Fruit fly (Drosophila melanogaster) whole organism, embryonic: ENCODE data around the gene anchor.

Source experiments
- B-H2 ChIP-seq: fragments of 200-800 bp; sonication (Bioruptor generic); optimal IDR thresholded peaks from 2 replicates; lab custom pipeline; 2018; ENCODE audit warnings: missing biosample characterization, mild to moderate bottlenecking, missing genetic modification characterization
- BEAF-32 ChIP-seq: fragments of 200-800 bp; sonication (Bioruptor generic); optimal IDR thresholded peaks from 3 replicates; lab custom pipeline; 2017; ENCODE audit warnings: missing biosample characterization, missing genetic modification characterization, mild to moderate bottlenecking, moderate library complexity, missing genetic modification reagents
- CG10274 ChIP-seq: fragments of 200-800 bp; sonication (Bioruptor generic); optimal IDR thresholded peaks from 3 replicates; lab custom pipeline; 2017; ENCODE audit warnings: missing biosample characterization, mild to moderate bottlenecking, missing genetic modification characterization
- CG10321 ChIP-seq: fragments of 200-800 bp; sonication (Bioruptor generic); IDR thresholded peaks from 2 replicates; pipeline ENCODE4 v1.3.6; 2022; ENCODE audit warnings: missing biosample characterization, missing genetic modification characterization
- CG11560 ChIP-seq: fragments of 200-800 bp; sonication (Bioruptor generic); IDR thresholded peaks from 3 replicates; pipeline ENCODE4 v1.3.6; 2022; ENCODE audit warnings: missing biosample characterization, missing genetic modification characterization
- CG1233 ChIP-seq: fragments of 200-800 bp; sonication (Bioruptor generic); optimal IDR thresholded peaks from 4 replicates; lab custom pipeline; 2018; ENCODE audit warnings: missing biosample characterization, mild to moderate bottlenecking, missing genetic modification characterization
- CG12769 ChIP-seq: fragments of 200-800 bp; sonication (Bioruptor generic); optimal IDR thresholded peaks from 2 replicates; lab custom pipeline; 2019; ENCODE audit warnings: missing biosample characterization, mild to moderate bottlenecking, missing genetic modification characterization, moderate library complexity
- CG13287 ChIP-seq: fragments of 200-800 bp; sonication (Bioruptor generic); IDR thresholded peaks from 2 replicates; pipeline ENCODE4 v1.3.6; 2022; ENCODE audit warnings: missing biosample characterization, missing genetic modification characterization; ENCODE audit not compliant: partially characterized antibody
- CG15011 ChIP-seq: fragments of 200-800 bp; sonication (Bioruptor generic); optimal IDR thresholded peaks from 3 replicates; lab custom pipeline; 2018; ENCODE audit warnings: missing biosample characterization, mild to moderate bottlenecking, missing genetic modification characterization
- CG1792 ChIP-seq: fragments of 200-800 bp; sonication (Bioruptor generic); optimal IDR thresholded peaks from 2 replicates; lab custom pipeline; 2016; ENCODE audit warnings: missing biosample characterization, missing genetic modification characterization
- CG2120 ChIP-seq: fragments of 200-800 bp; sonication (Bioruptor generic); optimal IDR thresholded peaks from 3 replicates; lab custom pipeline; 2016; ENCODE audit warnings: missing biosample characterization, missing genetic modification characterization
- CG2712 ChIP-seq: fragments of 200-800 bp; optimal IDR thresholded peaks from 3 replicates; lab custom pipeline; 2019; ENCODE audit warnings: missing biosample characterization, mild to moderate bottlenecking, missing genetic modification characterization, moderate library complexity
- CG2875 ChIP-seq: fragments of 200-800 bp; sonication (Bioruptor generic); optimal IDR thresholded peaks from 2 replicates; lab custom pipeline; 2017; ENCODE audit warnings: missing biosample characterization, mild to moderate bottlenecking, missing genetic modification characterization, missing genetic modification reagents
- CG33557 ChIP-seq: fragments of 200-800 bp; sonication (Bioruptor generic); optimal IDR thresholded peaks from 2 replicates; lab custom pipeline; 2019; ENCODE audit warnings: missing biosample characterization, mild to moderate bottlenecking, missing genetic modification characterization, moderate library complexity
- CG3726 ChIP-seq: fragments of 200-800 bp; sonication (Bioruptor generic); IDR thresholded peaks from 3 replicates; pipeline ENCODE4, ENCODE4 v1.3.6; 2022; ENCODE audit warnings: missing biosample characterization, missing genetic modification characterization
- CG4707 ChIP-seq: fragments of 200-800 bp; sonication (Bioruptor generic); optimal IDR thresholded peaks from 2 replicates; lab custom pipeline; 2018; ENCODE audit warnings: missing biosample characterization, mild to moderate bottlenecking, missing genetic modification characterization, moderate library complexity
- CG6272 ChIP-seq: fragments of 200-800 bp; sonication (Bioruptor generic); IDR thresholded peaks from 2 replicates; pipeline ENCODE4 v1.3.6; 2022; ENCODE audit warnings: missing biosample characterization, missing genetic modification characterization
- CG6765 ChIP-seq: fragments of 200-800 bp; sonication (Bioruptor generic); optimal IDR thresholded peaks from 3 replicates; lab custom pipeline; 2017; ENCODE audit warnings: missing biosample characterization, mild to moderate bottlenecking, missing genetic modification characterization
- CHES-1-like ChIP-seq: fragments of 200-800 bp; sonication (Bioruptor generic); optimal IDR thresholded peaks from 2 replicates; lab custom pipeline; 2016; ENCODE audit warnings: missing biosample characterization, missing genetic modification characterization
- D19A ChIP-seq: fragments of 200-800 bp; optimal IDR thresholded peaks from 3 replicates; lab custom pipeline; 2019; ENCODE audit warnings: missing biosample characterization, mild to moderate bottlenecking, missing genetic modification characterization, moderate library complexity
- Dek ChIP-seq: fragments of 200-800 bp; sonication (Bioruptor generic); optimal IDR thresholded peaks from 3 replicates; lab custom pipeline; 2019; ENCODE audit warnings: missing biosample characterization, mild to moderate bottlenecking, missing genetic modification characterization, moderate library complexity
- E2f1 ChIP-seq: fragments of 200-800 bp; sonication (Bioruptor generic); IDR thresholded peaks from 2 replicates; pipeline ENCODE4 v1.3.6; 2022; ENCODE audit warnings: missing biosample characterization, missing genetic modification characterization
- Gsc ChIP-seq: fragments of 200-800 bp; sonication (Bioruptor generic); IDR thresholded peaks from 2 replicates; pipeline ENCODE4 v1.3.6; 2022; ENCODE audit warnings: missing biosample characterization, missing genetic modification characterization
- Hr3 ChIP-seq: fragments of 200-800 bp; sonication (Bioruptor generic); optimal IDR thresholded peaks from 3 replicates; lab custom pipeline; 2016; ENCODE audit warnings: missing biosample characterization, missing genetic modification characterization
- Lhr ChIP-seq: fragments of 200-800 bp; sonication (Bioruptor generic); optimal IDR thresholded peaks from 3 replicates; lab custom pipeline; 2017; ENCODE audit warnings: mild to moderate bottlenecking, missing biosample characterization, missing genetic modification reagents, missing genetic modification characterization
- Oli ChIP-seq: fragments of 200-800 bp; sonication (Bioruptor generic); optimal IDR thresholded peaks from 2 replicates; lab custom pipeline; 2018; ENCODE audit warnings: missing biosample characterization, mild to moderate bottlenecking, missing genetic modification characterization, moderate library complexity
- Pdp1 ChIP-seq, 2 experiments: fragments of 200-800 bp; sonication (Bioruptor generic); optimal IDR thresholded peaks; 3 replicates each; lab custom pipeline; 2016; ENCODE audit warnings: missing biosample characterization in 2 of 2, missing genetic modification characterization in 2 of 2, mild to moderate bottlenecking in 1 of 2, moderate library complexity in 1 of 2
- Rfx ChIP-seq: fragments of 200-800 bp; sonication (Bioruptor generic); IDR thresholded peaks from 2 replicates; pipeline ENCODE4 v1.3.6; 2022; ENCODE audit warnings: missing biosample characterization, missing genetic modification characterization
- TFAM ChIP-seq: fragments of 200-800 bp; sonication (Bioruptor generic); optimal IDR thresholded peaks from 2 replicates; lab custom pipeline; 2017; ENCODE audit warnings: missing biosample characterization, missing genetic modification characterization, inconsistent platforms
- az2 ChIP-seq: fragments of 200-800 bp; sonication (Bioruptor generic); optimal IDR thresholded peaks from 3 replicates; lab custom pipeline; 2016; ENCODE audit warnings: missing biosample characterization, missing genetic modification characterization
- bcd ChIP-seq: fragments of 200-800 bp; sonication (Bioruptor generic); optimal IDR thresholded peaks from 2 replicates; lab custom pipeline; 2017; ENCODE audit warnings: missing biosample characterization, mild to moderate bottlenecking, missing genetic modification characterization
- chinmo ChIP-seq: fragments of 200-800 bp; sonication (Bioruptor generic); IDR thresholded peaks from 4 replicates; pipeline ENCODE4 v1.3.6; 2022; ENCODE audit warnings: missing biosample characterization, missing genetic modification characterization; ENCODE audit not compliant: partially characterized antibody
- en ChIP-seq: fragments of 200-800 bp; sonication (Bioruptor generic); optimal IDR thresholded peaks from 2 replicates; lab custom pipeline; 2016; ENCODE audit warnings: missing biosample characterization, missing genetic modification characterization
- grn ChIP-seq: fragments of 200-800 bp; sonication (Bioruptor generic); optimal IDR thresholded peaks from 3 replicates; lab custom pipeline; 2017; ENCODE audit warnings: missing biosample characterization, missing genetic modification characterization
- gsb ChIP-seq: fragments of 200-800 bp; sonication (Bioruptor generic); IDR thresholded peaks from 2 replicates; pipeline ENCODE4 v1.3.6; 2022; ENCODE audit warnings: missing biosample characterization, missing genetic modification characterization
- gt ChIP-seq: fragments of 200-800 bp; sonication (Bioruptor generic); IDR thresholded peaks from 2 replicates; pipeline ENCODE4 v1.3.6; 2022; ENCODE audit warnings: missing biosample characterization, missing genetic modification characterization
- ind ChIP-seq: fragments of 200-800 bp; sonication (Bioruptor generic); optimal IDR thresholded peaks from 3 replicates; lab custom pipeline; 2016; ENCODE audit warnings: missing biosample characterization, missing genetic modification characterization
- lab ChIP-seq: fragments of 200-800 bp; sonication (Bioruptor generic); optimal IDR thresholded peaks from 3 replicates; lab custom pipeline; 2017; ENCODE audit warnings: missing biosample characterization, missing genetic modification characterization, mild to moderate bottlenecking, moderate library complexity, missing genetic modification reagents
- lmd ChIP-seq: fragments of 200-800 bp; sonication (Bioruptor generic); IDR thresholded peaks from 2 replicates; pipeline ENCODE4 v1.3.6; 2022; ENCODE audit warnings: missing biosample characterization, missing genetic modification characterization
- luna ChIP-seq: fragments of 200-800 bp; sonication (Bioruptor generic); optimal IDR thresholded peaks from 2 replicates; lab custom pipeline; 2016; ENCODE audit warnings: missing biosample characterization, missing genetic modification characterization
- mam ChIP-seq: fragments of 200-800 bp; sonication (Bioruptor generic); optimal IDR thresholded peaks from 3 replicates; lab custom pipeline; 2016; ENCODE audit warnings: missing biosample characterization, missing genetic modification characterization
- mld ChIP-seq: fragments of 200-800 bp; sonication (Bioruptor generic); IDR thresholded peaks from 3 replicates; pipeline ENCODE4 v1.3.6; 2022; ENCODE audit warnings: missing biosample characterization, missing genetic modification characterization; ENCODE audit not compliant: partially characterized antibody
- p53 ChIP-seq: fragments of 200-800 bp; sonication (Bioruptor generic); optimal IDR thresholded peaks from 2 replicates; lab custom pipeline; 2016; ENCODE audit warnings: missing biosample characterization, missing genetic modification characterization
- pan ChIP-seq, 4 experiments: fragments of >200 bp in 3 of 4; fragments of 200-800 bp in 1 of 4; sonication (Bioruptor generic) in 1 of 4; optimal IDR thresholded peaks in 3 of 4; IDR thresholded peaks in 1 of 4; 2 replicates each; pipeline versions ENCODE4 v1.3.6 to Lab custom; 2017 to 2022; ENCODE audit warnings: missing biosample characterization in 2 of 4, missing genetic modification characterization in 2 of 4, mixed read lengths in 1 of 4
- pzg ChIP-seq: fragments of 200-800 bp; sonication (Bioruptor generic); optimal IDR thresholded peaks from 3 replicates; lab custom pipeline; 2018; ENCODE audit warnings: missing biosample characterization, mild to moderate bottlenecking, missing genetic modification characterization, moderate library complexity
- ranshi ChIP-seq: fragments of 200-800 bp; sonication (Bioruptor generic); IDR thresholded peaks from 2 replicates; pipeline ENCODE4 v1.3.6; 2022; ENCODE audit warnings: missing biosample characterization, missing genetic modification characterization
- rib ChIP-seq: fragments of 200-800 bp; sonication (Bioruptor generic); IDR thresholded peaks from 2 replicates; pipeline ENCODE4 v1.3.6; 2022; ENCODE audit warnings: missing biosample characterization, missing genetic modification characterization
- ro ChIP-seq: fragments of 200-800 bp; sonication (Bioruptor generic); IDR thresholded peaks from 2 replicates; pipeline ENCODE4 v1.3.6; 2022; ENCODE audit warnings: missing biosample characterization, missing genetic modification characterization
- sd ChIP-seq: fragments of 200-800 bp; sonication (Bioruptor generic); optimal IDR thresholded peaks from 3 replicates; lab custom pipeline; 2018; ENCODE audit warnings: missing biosample characterization, mild to moderate bottlenecking, missing genetic modification characterization, moderate library complexity
- sug ChIP-seq: fragments of 200-800 bp; optimal IDR thresholded peaks from 2 replicates; lab custom pipeline; 2019; ENCODE audit warnings: missing biosample characterization, mild to moderate bottlenecking, missing genetic modification characterization, moderate library complexity

The anchor gene

DNA sequence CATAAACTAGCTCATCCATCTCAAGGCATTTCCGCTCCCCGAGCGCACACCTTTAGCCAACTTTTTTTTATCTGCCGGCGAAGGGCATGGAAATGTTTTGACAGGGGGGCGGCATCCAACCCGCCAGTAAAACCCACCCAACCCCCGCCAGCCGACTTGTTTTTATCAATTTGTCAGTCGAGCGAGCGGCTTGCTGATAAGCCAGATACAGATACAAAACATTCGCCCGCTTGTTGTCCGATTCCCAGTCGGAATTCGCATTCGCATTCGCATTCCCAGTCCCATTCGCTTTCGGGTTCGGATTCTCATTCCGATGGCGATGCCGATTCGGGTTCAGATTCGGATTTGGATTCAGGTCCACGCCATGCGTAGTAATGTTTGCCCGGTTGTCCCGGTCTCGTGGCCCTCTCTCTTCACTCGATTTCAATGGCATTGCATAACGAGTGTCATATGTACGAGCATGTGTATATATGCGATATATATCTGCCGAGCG is 43.5 kb downstream of the anchor start (continued):
- TF ChIP-seq ind (GFP tag; lab: Kevin White, UChicago) (no peak), CG10274 (GFP tag; lab: Kevin White, UChicago) (no peak), B-H2 (peak; percentile 17), rib (peak; percentile 85), chinmo (GFP tag; lab: Robert Waterston, UW) (0 out of 4 replicates have a peak, but pooled peaks have one; percentile 32), CG33557 (GFP tag; lab: Kevin White, UChicago) (no peak), az2 (GFP tag; lab: Kevin White, UChicago) (no peak), CG15011 (peak; percentile 6), CG4707 (GFP tag; lab: Kevin White, UChicago) (no peak), ro (GFP tag; lab: Robert Waterston, UW) (no peak), D19A (tag; lab: Kevin White, UChicago) (no peak), lab (GFP tag; lab: Kevin White, UChicago) (peak; percentile 79), Oli (no peak), en (GFP tag; lab: Kevin White, UChicago) (no peak), gt (GFP tag; lab: Robert Waterston, UW) (no peak), gsb (GFP tag; lab: Robert Waterston, UW) (no peak), CG10321 (GFP tag; lab: Robert Waterston, UW) (0 out of 2 replicates have a peak, but pooled peaks have one; percentile 14), CG12769 (tag; lab: Kevin White, UChicago) (peak; percentile 87), sug (tag; lab: Kevin White, UChicago) (peak; percentile 96), Lhr (no peak), CG1233 (GFP tag; lab: Kevin White, UChicago) (no peak), Gsc (GFP tag; lab: Robert Waterston, UW) (no peak), BEAF-32 (GFP tag; lab: Kevin White, UChicago) (no peak), ranshi (GFP tag; lab: Robert Waterston, UW) (no peak), CG13287 (peak; percentile 22; the same call in 1 of the 2 replicates), p53 (GFP tag; lab: Kevin White, UChicago) (no peak), Rfx (GFP tag; lab: Robert Waterston, UW) (peak; percentile 18; the same call in 1 of the 2 replicates), Hr3 (no peak), Pdp1 (GFP tag; optimal IDR thresholded peaks at IDR 0.05; lab: Kevin White, UChicago) (peak in 1 of 2 experiments; percentile 99), pan (optimal IDR thresholded peaks at IDR 0.05; lab: Kevin White, UChicago) (no peak), pan (GFP tag; optimal IDR thresholded peaks at IDR 0.05 in 1 of 2, IDR thresholded peaks at IDR 0.05 in 1 of 2) (no peak), bcd (GFP tag; lab: Kevin White, UChicago) (no peak), CG2120 (GFP tag; lab: Kevin White, UChicago) (peak; percentile 21), CG1792 (GFP tag; lab: Kevin White, UChicago) (no peak), luna (GFP tag; lab: Kevin White, UChicago) (no peak), sd (peak; percentile 74), Dek (no peak), CG6272 (no peak), mam (GFP tag; lab: Kevin White, UChicago) (no peak), CHES-1-like (no peak), grn (GFP tag; lab: Kevin White, UChicago) (peak; percentile 55), lmd (GFP tag; lab: Robert Waterston, UW) (no peak), CG3726 (GFP tag; lab: Robert Waterston, UW) (no peak), CG2712 (tag; lab: Kevin White, UChicago) (no peak), mld (GFP tag; lab: Robert Waterston, UW) (no peak), CG11560 (tag; lab: Robert Waterston, UW) (no peak), CG6765 (GFP tag; lab: Kevin White, UChicago) (peak; percentile 39), E2f1 (GFP tag; lab: Robert Waterston, UW) (no peak), pzg (GFP tag; lab: Kevin White, UChicago) (peak; percentile 19), TFAM (no peak), CG2875 (GFP tag; lab: Kevin White, UChicago) (no peak)
